Worm (Caenorhabditis elegans) whole organism, L3 larva: Measurements from ENCODE around the gene Y55B1BL.1.

Source experiments
- R02D3.7 ChIP-seq: fragments of 150-350 bp; optimal IDR thresholded peaks from 2 replicates; lab custom pipeline; 2014; ENCODE audit warnings: missing biosample characterization, missing genetic modification characterization
- ZK546.5 ChIP-seq: sonication (generic microtip); optimal IDR thresholded peaks from 2 replicates; lab custom pipeline; 2017; ENCODE audit warnings: missing biosample characterization, missing genetic modification characterization
- ama-1 ChIP-seq: fragments of 150-350 bp; optimal IDR thresholded peaks from 2 replicates; lab custom pipeline; 2018
- ceh-16 ChIP-seq: sonication (generic microtip); optimal IDR thresholded peaks from 2 replicates; lab custom pipeline; 2017; ENCODE audit warnings: missing biosample characterization, missing genetic modification characterization
- elt-3 ChIP-seq, 3 experiments: fragments of 150-350 bp in 1 of 3; sonication (generic microtip) in 2 of 3; optimal IDR thresholded peaks; 2 replicates in 2 of 3; 4 replicates in 1 of 3; lab custom pipeline; 2014 to 2017; ENCODE audit warnings: missing biosample characterization in 3 of 3, missing genetic modification characterization in 3 of 3
- hmg-11 ChIP-seq: sonication (generic microtip); optimal IDR thresholded peaks from 2 replicates; lab custom pipeline; 2016; ENCODE audit warnings: missing genetic modification characterization, missing compliant biosample characterization
- jun-1 ChIP-seq: fragments of 150-350 bp; optimal IDR thresholded peaks from 2 replicates; lab custom pipeline; 2014; ENCODE audit warnings: missing biosample characterization, missing genetic modification reagents, missing genetic modification characterization
- lin-15B ChIP-seq: fragments of 150-350 bp; optimal IDR thresholded peaks from 2 replicates; lab custom pipeline; 2014; ENCODE audit warnings: missing biosample characterization, missing genetic modification characterization
- lin-39 ChIP-seq: fragments of 150-350 bp; optimal IDR thresholded peaks from 2 replicates; lab custom pipeline; 2018; ENCODE audit warnings: missing biosample characterization, missing genetic modification reagents, missing genetic modification characterization
- mdl-1 ChIP-seq: fragments of 150-350 bp; optimal IDR thresholded peaks from 2 replicates; lab custom pipeline; 2014; ENCODE audit warnings: missing biosample characterization, missing genetic modification characterization
- nhr-12 ChIP-seq: fragments of 150-350 bp; optimal IDR thresholded peaks from 2 replicates; lab custom pipeline; 2014; ENCODE audit warnings: missing biosample characterization, missing genetic modification characterization
- nhr-237 ChIP-seq: fragments of 150-350 bp; optimal IDR thresholded peaks from 2 replicates; lab custom pipeline; 2014; ENCODE audit warnings: missing biosample characterization, missing genetic modification characterization
- nhr-28 ChIP-seq: fragments of 150-350 bp; optimal IDR thresholded peaks from 2 replicates; lab custom pipeline; 2014; ENCODE audit warnings: missing biosample characterization, missing genetic modification characterization
- nhr-67 ChIP-seq: fragments of 150-350 bp; optimal IDR thresholded peaks from 2 replicates; lab custom pipeline; 2014; ENCODE audit warnings: missing biosample characterization, missing genetic modification characterization
- pqm-1 ChIP-seq: fragments of 150-350 bp; optimal IDR thresholded peaks from 2 replicates; lab custom pipeline; 2017; ENCODE audit warnings: missing biosample characterization, missing genetic modification characterization, inconsistent platforms
- snpc-4 ChIP-seq: fragments of 150-350 bp; optimal IDR thresholded peaks from 2 replicates; lab custom pipeline; 2014; ENCODE audit warnings: missing biosample characterization, missing genetic modification characterization
- tbx-2 ChIP-seq: sonication (generic microtip); optimal IDR thresholded peaks from 2 replicates; lab custom pipeline; 2016; ENCODE audit warnings: mild to moderate bottlenecking, missing genetic modification characterization, missing compliant biosample characterization
- unc-39 ChIP-seq: sonication (generic microtip); optimal IDR thresholded peaks from 4 replicates; lab custom pipeline; 2017; ENCODE audit warnings: missing biosample characterization, missing genetic modification characterization

Y55B1BL.1 gene

ce11 chrIII:444101-444500 is 41.9 kb downstream of the Y55B1BL.1 start, which contains the start of gene Y55B1BR.8:
TSS of gene Y55B1BR.8 (plus strand) at chrIII:444401.
- TF ChIP-seq ZK546.5 (no peak), unc-39 (tag; lab: Kevin White, UChicago) (no peak), nhr-67 (tag; lab: Kevin White, UChicago) (no peak), lin-39 (tag; lab: Kevin White, UChicago) (no peak)

- no peak for TF ChIP-seq elt-3 (tag; optimal IDR thresholded peaks at IDR 0.05; lab: Kevin White, UChicago)
- no peak for TF ChIP-seq jun-1
- no peak for TF ChIP-seq ceh-16
- no peak for TF ChIP-seq tbx-2 (tag; lab: Kevin White, UChicago)
- no peak for TF ChIP-seq nhr-28 (tag; lab: Kevin White, UChicago)
- no peak for TF ChIP-seq mdl-1 (tag; lab: Kevin White, UChicago)
- TF ChIP-seq pqm-1 (tag; lab: Kevin White, UChicago) = no peak
- no peak for TF ChIP-seq nhr-237 (tag; lab: Kevin White, UChicago)
- no peak for TF ChIP-seq snpc-4 (tag; lab: Kevin White, UChicago)
- TF ChIP-seq hmg-11 (tag; lab: Kevin White, UChicago) = no peak
- no peak for TF ChIP-seq nhr-67 (tag; lab: Kevin White, UChicago)
- TF ChIP-seq R02D3.7 (tag; lab: Kevin White, UChicago) = no peak
- TF ChIP-seq nhr-12 = no peak
- TF ChIP-seq lin-15B (tag; lab: Kevin White, UChicago) = no peak
- no peak for TF ChIP-seq ama-1 (lab: Kevin White, UChicago)
Measured at ce11 chrIII:446860-447259, 44.7 kb downstream of the Y55B1BL.1 start.
